Worm (Caenorhabditis elegans) whole organism, L4/young adult: ENCODE data around the gene F40H3.1.

Source experiments
- W03F9.2 ChIP-seq: fragments of 150-350 bp; optimal IDR thresholded peaks from 2 replicates; lab custom pipeline; 2014; ENCODE audit warnings: missing biosample characterization, missing genetic modification characterization
- dao-5 ChIP-seq: sonication (generic microtip); optimal IDR thresholded peaks from 2 replicates; lab custom pipeline; 2016; ENCODE audit warnings: missing genotype, missing genetic modification characterization, moderate library complexity, missing compliant biosample characterization
- him-1 ChIP-seq: sonication (generic microtip); optimal IDR thresholded peaks from 2 replicates; lab custom pipeline; 2016; ENCODE audit warnings: missing genotype, missing genetic modification reagents, missing genetic modification characterization, missing compliant biosample characterization

ce11 chrII:6208116-6208515, 28.5 kb downstream of the F40H3.1 start, which contains the start of gene daf-37:
- no peak for TF ChIP-seq him-1
- TF ChIP-seq dao-5 (tag; lab: Kevin White, UChicago): no peak
- TF ChIP-seq W03F9.2 (tag; lab: Kevin White, UChicago): no peak
